Worm (Caenorhabditis elegans) whole organism, early embryonic: Measurements from ENCODE around the gene ulp-2.
"Not testable (repeated sequence)": the region's sequence is repeated elsewhere in the genome, so short reads cannot be mapped to it uniquely, and the experiment has no call there.

Experiments used
- B0310.2 ChIP-seq: sonication (generic microtip); optimal IDR thresholded peaks from 2 replicates; lab custom pipeline; 2016; ENCODE audit warnings: mild to moderate bottlenecking, missing genetic modification characterization, missing compliant biosample characterization
- F13C5.2 ChIP-seq: sonication (generic microtip); optimal IDR thresholded peaks from 2 replicates; lab custom pipeline; 2017; ENCODE audit warnings: mild to moderate bottlenecking, missing genetic modification characterization, inconsistent platforms, missing compliant biosample characterization
- aly-1 ChIP-seq: sonication (generic microtip); optimal IDR thresholded peaks from 2 replicates; lab custom pipeline; 2016; ENCODE audit warnings: missing genetic modification characterization, missing compliant biosample characterization
- ama-1 ChIP-seq: fragments of 150-350 bp; optimal IDR thresholded peaks from 2 replicates; lab custom pipeline; 2014
- ceh-13 ChIP-seq: fragments of 200-800 bp; sonication (Bioruptor generic); optimal IDR thresholded peaks from 2 replicates; lab custom pipeline; 2018; ENCODE audit warnings: mild to moderate bottlenecking, missing genetic modification characterization, missing compliant biosample characterization
- ceh-36 ChIP-seq: sonication (generic microtip); optimal IDR thresholded peaks from 2 replicates; lab custom pipeline; 2016; ENCODE audit warnings: missing genetic modification characterization, inconsistent platforms, missing compliant biosample characterization
- ets-7 ChIP-seq: sonication (generic microtip); optimal IDR thresholded peaks from 2 replicates; lab custom pipeline; 2016; ENCODE audit warnings: missing genotype, missing genetic modification characterization, missing compliant biosample characterization
- flt-1 ChIP-seq: fragments of 200-800 bp; sonication (Bioruptor generic); IDR thresholded peaks from 2 replicates; pipeline ENCODE4 v1.3.6; 2022; ENCODE audit warnings: missing genetic modification characterization, missing compliant biosample characterization
- hmbx-1 ChIP-seq: sonication (generic microtip); optimal IDR thresholded peaks from 2 replicates; lab custom pipeline; 2016; ENCODE audit warnings: mild to moderate bottlenecking, missing genetic modification characterization, missing compliant biosample characterization
- hmg-4 ChIP-seq: fragments of 200-800 bp; sonication (Bioruptor generic); optimal IDR thresholded peaks from 2 replicates; lab custom pipeline; 2018; ENCODE audit warnings: mild to moderate bottlenecking, missing genetic modification characterization, missing compliant biosample characterization
- hnd-1 ChIP-seq: sonication (generic microtip); optimal IDR thresholded peaks from 2 replicates; lab custom pipeline; 2016; ENCODE audit warnings: missing genetic modification characterization, missing compliant biosample characterization
- pes-1 ChIP-seq: fragments of 200-800 bp; sonication (Bioruptor generic); IDR thresholded peaks from 2 replicates; pipeline ENCODE4 v1.3.6; 2022; ENCODE audit warnings: missing genetic modification reagents, missing genetic modification characterization, missing compliant biosample characterization
- scrt-1 ChIP-seq: fragments of 200-800 bp; sonication (Bioruptor generic); IDR thresholded peaks from 2 replicates; pipeline ENCODE4 v1.3.6; 2022; ENCODE audit warnings: missing genetic modification characterization, missing compliant biosample characterization
- sea-1 ChIP-seq: fragments of 200-800 bp; sonication (Bioruptor generic); conservative IDR thresholded peaks from 2 replicates; pipeline ENCODE4 v1.3.6; 2022; ENCODE audit warnings: missing genetic modification characterization, missing compliant biosample characterization
- tbx-11 ChIP-seq: fragments of 200-800 bp; sonication (Bioruptor generic); IDR thresholded peaks from 2 replicates; pipeline ENCODE4 v1.3.6; 2022; ENCODE audit warnings: missing genetic modification characterization, missing compliant biosample characterization
- tbx-37 ChIP-seq: fragments of 200-800 bp; sonication (Bioruptor generic); conservative IDR thresholded peaks from 2 replicates; pipeline ENCODE4 v1.3.6; 2022; ENCODE audit warnings: missing genetic modification reagents, missing genetic modification characterization, missing compliant biosample characterization
- tra-4 ChIP-seq: sonication (generic microtip); optimal IDR thresholded peaks from 2 replicates; lab custom pipeline; 2017; ENCODE audit warnings: missing genetic modification characterization, missing compliant biosample characterization

Gene ulp-2

DNA sequence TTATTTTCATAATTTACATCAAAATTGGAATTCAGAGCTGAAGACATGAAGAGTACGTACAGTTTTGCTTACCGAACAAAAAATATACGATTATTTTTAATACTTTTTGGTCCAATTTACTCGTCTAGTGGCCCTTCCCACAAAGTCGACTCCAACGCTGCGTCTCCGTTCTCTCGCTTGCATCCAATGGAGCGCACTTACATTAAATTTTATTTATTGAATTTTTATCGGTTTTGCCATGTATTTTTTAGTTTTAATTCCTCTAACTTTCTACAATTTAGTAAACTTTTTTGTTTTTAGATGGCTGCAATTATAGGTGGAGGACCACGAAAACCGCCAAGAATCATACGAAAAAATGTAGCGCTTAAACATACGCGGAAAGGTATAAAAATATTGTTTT, 24.2 kb downstream of the ulp-2 start, which contains the start of gene ZK546.5:
Gene ZK546.5 (plus strand): TSS at position 301 of the 400 bp plus-strand sequence.
- TF ChIP-seq sea-1 = no peak
- no peak for TF ChIP-seq flt-1 (GFP tag; lab: Robert Waterston, UW)
- no peak for TF ChIP-seq aly-1 (tag; lab: Kevin White, UChicago)

DNA sequence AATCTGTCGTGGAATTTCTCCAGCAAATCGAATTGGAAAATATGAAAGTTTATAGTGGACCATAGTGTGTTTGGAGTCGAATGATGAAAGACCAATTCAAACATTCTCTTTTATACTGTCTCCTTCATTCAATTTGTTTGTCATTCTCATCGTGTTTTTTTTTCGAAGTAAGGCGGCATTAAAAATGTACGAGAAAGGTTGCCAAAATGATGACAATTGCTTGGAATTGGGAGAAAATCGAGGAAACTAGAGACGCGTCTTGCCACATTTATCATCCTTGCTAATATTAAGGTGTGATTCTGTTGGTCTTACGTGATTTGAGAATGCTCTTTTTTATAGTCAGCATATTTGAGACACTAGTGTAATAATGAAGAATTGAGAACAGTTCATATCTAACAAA, 24.7 kb downstream of the ulp-2 start, which contains the start of gene gst-30:
Gene gst-30 (minus strand): TSS at position 101 of the 400 bp plus-strand sequence.
- no peak for TF ChIP-seq pes-1 (GFP tag; lab: Robert Waterston, UW)
- TF ChIP-seq hmg-4 = no peak
- TF ChIP-seq hnd-1 (tag; lab: Kevin White, UChicago) = no peak
- no peak for TF ChIP-seq F13C5.2 (tag; lab: Kevin White, UChicago)

ce11 chrII:4932727-4933126, 26.9 kb downstream of the ulp-2 start, which contains the start of gene msp-152:
TSS of gene msp-152 (plus strand) at chrII:4933027.
- not testable (repeated sequence) for TF ChIP-seq ama-1; tra-4 (tag; lab: Kevin White, UChicago); flt-1 (GFP tag; lab: Robert Waterston, UW)

DNA sequence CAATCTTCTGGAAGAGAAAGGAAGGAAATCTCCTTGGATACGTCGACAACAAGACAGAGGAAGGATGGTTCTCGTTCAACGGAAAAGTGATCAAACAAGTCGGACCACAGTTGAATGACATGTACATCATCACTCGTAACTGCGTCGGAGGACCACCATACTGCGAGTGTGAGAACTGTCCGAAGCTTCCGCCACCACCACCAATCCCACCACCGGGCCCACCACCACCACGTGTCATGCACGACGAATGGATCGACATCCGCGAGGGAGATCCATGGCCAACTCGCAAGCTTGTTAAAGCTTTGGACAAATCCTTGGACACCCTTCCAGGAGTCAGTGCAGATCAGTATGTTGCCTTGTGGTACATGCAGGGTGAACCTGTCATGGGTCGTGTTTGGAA, 28.4 kb downstream of the ulp-2 start:
- TF ChIP-seq tbx-37 (GFP tag; lab: Robert Waterston, UW) = no peak
- TF ChIP-seq ceh-36 (tag; lab: Kevin White, UChicago) = no peak
- TF ChIP-seq hmg-4 = no peak
- no peak for TF ChIP-seq sea-1
- TF ChIP-seq hmbx-1 (tag; lab: Kevin White, UChicago) = no peak
- no peak for TF ChIP-seq pes-1 (GFP tag; lab: Robert Waterston, UW)
- no peak for TF ChIP-seq ets-7 (tag; lab: Kevin White, UChicago)
- TF ChIP-seq scrt-1 (GFP tag; lab: Robert Waterston, UW) = no peak
- no peak for TF ChIP-seq B0310.2 (tag; lab: Kevin White, UChicago)
- no peak for TF ChIP-seq flt-1 (GFP tag; lab: Robert Waterston, UW)
- no peak for TF ChIP-seq tbx-11 (GFP tag; lab: Robert Waterston, UW)
- TF ChIP-seq aly-1 (tag; lab: Kevin White, UChicago) = no peak
- TF ChIP-seq tra-4 (tag; lab: Kevin White, UChicago) = no peak

DNA sequence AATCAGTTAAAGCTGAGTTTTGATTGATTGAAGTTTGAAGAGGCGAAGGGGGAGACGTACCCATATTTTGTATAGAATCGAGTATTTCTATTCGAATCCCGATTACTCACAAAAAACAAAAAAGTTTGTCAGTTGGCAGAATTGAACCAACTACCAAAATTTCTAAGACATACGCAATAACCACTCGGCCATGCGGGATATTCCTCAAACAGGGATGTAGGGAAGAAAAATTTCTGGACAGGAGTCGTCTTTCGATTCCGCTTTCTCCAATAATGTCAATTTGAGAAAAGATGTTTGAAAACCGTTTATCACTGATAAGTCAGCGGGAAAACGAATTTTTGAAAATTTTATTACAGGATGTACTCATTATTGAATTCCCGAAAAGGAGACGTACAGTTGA, 31.3 kb downstream of the ulp-2 start:
- TF ChIP-seq tbx-11 (GFP tag; lab: Robert Waterston, UW) = peak; percentile 64; the same call in 1 of the 2 replicates
- peak; percentile 75; the same call in 1 of the 2 replicates for TF ChIP-seq pes-1 (GFP tag; lab: Robert Waterston, UW)
- peak; percentile 71 for TF ChIP-seq flt-1 (GFP tag; lab: Robert Waterston, UW)
- TF ChIP-seq tbx-37 (GFP tag; lab: Robert Waterston, UW) = peak; percentile 64
- TF ChIP-seq sea-1 = 0 out of 2 replicates have a peak, but pooled peaks have one; percentile 52

- TF ChIP-seq hmbx-1 (tag; lab: Kevin White, UChicago) (no peak), hmg-4 (no peak), hnd-1 (tag; lab: Kevin White, UChicago) (no peak), ets-7 (tag; lab: Kevin White, UChicago) (no peak), ceh-13 (GFP tag; lab: Kevin White, UChicago) (no peak), F13C5.2 (tag; lab: Kevin White, UChicago) (no peak), tbx-11 (GFP tag; lab: Robert Waterston, UW) (no peak), tra-4 (tag; lab: Kevin White, UChicago) (no peak), B0310.2 (tag; lab: Kevin White, UChicago) (no peak), pes-1 (GFP tag; lab: Robert Waterston, UW) (no peak), flt-1 (GFP tag; lab: Robert Waterston, UW) (no peak), scrt-1 (GFP tag; lab: Robert Waterston, UW) (no peak), ama-1 (no peak), aly-1 (tag; lab: Kevin White, UChicago) (no peak), ceh-36 (tag; lab: Kevin White, UChicago) (no peak), tbx-37 (GFP tag; lab: Robert Waterston, UW) (no peak)
These were observed 34.4 kb downstream of the ulp-2 start, which contains the start of gene aagr-2 for ce11 chrII:4925198-4925764. TSS of gene aagr-2 (minus strand) at chrII:4925248.

DNA sequence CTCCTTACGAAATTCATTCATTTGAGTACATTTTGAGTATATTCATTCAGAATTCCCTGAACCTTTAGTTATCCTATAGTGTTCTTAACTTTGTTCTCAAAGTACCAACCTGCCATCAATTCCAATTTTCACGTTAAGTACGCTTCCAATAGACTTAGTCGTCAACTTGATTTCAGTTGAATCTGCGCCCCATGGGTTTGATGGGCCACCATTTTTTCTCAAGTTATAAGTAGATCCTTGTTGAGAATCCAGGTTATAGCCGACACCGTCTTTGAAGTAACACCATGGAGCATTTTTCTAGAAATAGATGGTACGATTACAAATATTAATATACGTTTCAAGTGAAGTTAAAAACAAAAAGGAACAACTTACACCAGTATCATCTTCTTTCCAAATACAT, 34.9 kb downstream of the ulp-2 start:
- TF ChIP-seq B0310.2 (tag; lab: Kevin White, UChicago) (no peak), ets-7 (tag; lab: Kevin White, UChicago) (no peak), sea-1 (no peak), scrt-1 (GFP tag; lab: Robert Waterston, UW) (no peak), tra-4 (tag; lab: Kevin White, UChicago) (no peak), hnd-1 (tag; lab: Kevin White, UChicago) (no peak), hmbx-1 (tag; lab: Kevin White, UChicago) (no peak), tbx-37 (GFP tag; lab: Robert Waterston, UW) (no peak), ceh-13 (GFP tag; lab: Kevin White, UChicago) (no peak), pes-1 (GFP tag; lab: Robert Waterston, UW) (no peak), tbx-11 (GFP tag; lab: Robert Waterston, UW) (no peak), flt-1 (GFP tag; lab: Robert Waterston, UW) (no peak)

ce11 chrII:4920608-4921007, 39.1 kb downstream of the ulp-2 start:
- no peak for TF ChIP-seq ceh-36 (tag; lab: Kevin White, UChicago)
- no peak for TF ChIP-seq pes-1 (GFP tag; lab: Robert Waterston, UW)
- no peak for TF ChIP-seq tbx-11 (GFP tag; lab: Robert Waterston, UW)
- TF ChIP-seq tra-4 (tag; lab: Kevin White, UChicago) = no peak
- TF ChIP-seq flt-1 (GFP tag; lab: Robert Waterston, UW) = no peak
